Fruit fly (Drosophila melanogaster) whole organism, prepupa: ENCODE results near the gene DCTN1-p150.

Source experiments
- CG10631 ChIP-seq: fragments of 200-800 bp; sonication (Bioruptor generic); optimal IDR thresholded peaks from 2 replicates; lab custom pipeline; 2016; ENCODE audit warnings: missing biosample characterization, missing genetic modification characterization
- CG1621 ChIP-seq: fragments of 200-800 bp; sonication (Bioruptor generic); optimal IDR thresholded peaks from 3 replicates; lab custom pipeline; 2018; ENCODE audit warnings: missing biosample characterization, mild to moderate bottlenecking, missing genetic modification characterization
- CG34406 ChIP-seq: fragments of 200-800 bp; sonication (Bioruptor generic); optimal IDR thresholded peaks from 3 replicates; lab custom pipeline; 2016; ENCODE audit warnings: missing biosample characterization, missing genetic modification characterization
- CG4318 ChIP-seq: fragments of 200-800 bp; sonication (Bioruptor generic); optimal IDR thresholded peaks from 3 replicates; lab custom pipeline; 2017; ENCODE audit warnings: missing biosample characterization, mild to moderate bottlenecking, missing genetic modification characterization
- CG9139 ChIP-seq: fragments of 200-800 bp; sonication (Bioruptor generic); optimal IDR thresholded peaks from 3 replicates; lab custom pipeline; 2017; ENCODE audit warnings: missing biosample characterization, mild to moderate bottlenecking, missing genetic modification characterization
- Hr39 ChIP-seq: fragments of 200-800 bp; sonication (Bioruptor generic); optimal IDR thresholded peaks from 2 replicates; lab custom pipeline; 2016; ENCODE audit warnings: missing biosample characterization, missing genetic modification characterization
- Hr4 ChIP-seq: fragments of 200-800 bp; sonication (Bioruptor generic); optimal IDR thresholded peaks from 3 replicates; lab custom pipeline; 2016; ENCODE audit warnings: missing biosample characterization, missing genetic modification characterization
- fd59A ChIP-seq: fragments of 200-800 bp; sonication (Bioruptor generic); optimal IDR thresholded peaks from 2 replicates; lab custom pipeline; 2017; ENCODE audit warnings: missing biosample characterization, mild to moderate bottlenecking, missing genetic modification characterization, missing genetic modification reagents
- net ChIP-seq: fragments of 200-800 bp; sonication (Bioruptor generic); optimal IDR thresholded peaks from 3 replicates; lab custom pipeline; 2016; ENCODE audit warnings: missing biosample characterization, missing genetic modification characterization

DNA sequence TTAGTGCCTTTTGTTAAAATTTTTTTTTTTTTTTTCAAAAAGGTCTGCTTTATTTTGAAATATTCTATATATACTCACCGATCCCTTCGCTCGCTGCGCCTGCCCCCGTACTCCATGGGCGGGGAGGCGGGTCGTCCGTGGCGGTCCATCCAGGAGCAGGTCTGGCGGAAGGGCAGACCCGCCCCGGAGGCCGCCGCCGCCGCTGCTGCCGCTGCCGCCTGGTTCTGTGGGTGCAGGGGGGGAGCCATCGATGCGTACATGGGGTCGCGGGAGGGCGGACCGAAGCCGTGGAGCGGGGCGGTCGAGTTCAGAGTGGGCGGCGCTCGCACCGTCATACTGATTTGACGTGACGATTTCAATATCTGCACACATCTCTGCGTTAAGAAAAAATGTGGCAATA is 42.1 kb upstream of the DCTN1-p150 start:
- no peak for TF ChIP-seq Hr4 (GFP tag; lab: Kevin White, UChicago)
- TF ChIP-seq fd59A (GFP tag; lab: Kevin White, UChicago) = no peak
- TF ChIP-seq CG4318 = no peak
- TF ChIP-seq Hr39 = no peak
- no peak for TF ChIP-seq CG10631
- TF ChIP-seq CG9139 = no peak
- TF ChIP-seq net (GFP tag; lab: Kevin White, UChicago) = no peak
- TF ChIP-seq CG1621 (tag; lab: Kevin White, UChicago) = no peak
- TF ChIP-seq CG34406 (GFP tag; lab: Kevin White, UChicago) = no peak
